Fruit fly (Drosophila melanogaster): ENCODE data around the gene CG46462.
A peak's percentile ranks its signal among the peaks of the same experiment; 100 is the strongest.

The CG46462 gene

DNA sequence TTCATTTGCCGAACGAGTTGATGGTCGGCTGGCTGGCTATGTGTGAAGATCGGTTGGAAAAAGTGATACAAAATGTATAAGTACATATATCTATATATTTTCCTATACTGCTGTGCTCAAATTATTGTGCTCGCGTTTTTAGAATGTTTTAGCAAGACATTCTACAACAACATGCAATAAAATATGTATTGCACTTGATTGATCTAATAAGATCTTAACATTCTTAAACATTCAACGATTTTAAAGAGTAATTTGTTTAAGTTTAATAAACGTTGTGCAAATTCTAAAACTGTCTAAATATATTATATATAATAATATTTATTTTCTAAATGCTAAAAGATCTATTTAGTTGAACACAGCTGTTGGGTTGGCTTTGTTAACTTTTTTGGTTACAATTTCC is 8.9 kb downstream of the CG46462 start:
- TF ChIP-seq Myc (optimal IDR thresholded peaks at IDR 0.05) (no peak), psq (GFP tag; optimal IDR thresholded peaks at IDR 0.05) (no peak), Mio (GFP tag; optimal IDR thresholded peaks at IDR 0.05) (no peak), jim (GFP tag; optimal IDR thresholded peaks at IDR 0.05) (no peak), foxo (GFP tag; optimal IDR thresholded peaks at IDR 0.05) (no peak), Sp1 (GFP tag; optimal IDR thresholded peaks at IDR 0.05) (no peak), Hr78 (GFP tag; optimal IDR thresholded peaks at IDR 0.05) (no peak), br (GFP tag; optimal IDR thresholded peaks at IDR 0.05) (no peak), lola (GFP tag; optimal IDR thresholded peaks at IDR 0.05) (no peak), CG32264 (GFP tag; optimal IDR thresholded peaks at IDR 0.05) (no peak), usp (GFP tag; optimal IDR thresholded peaks at IDR 0.05) (no peak), dsf (GFP tag; optimal IDR thresholded peaks at IDR 0.05; ENCODE audit: borderline replicate concordance) (no peak), woc (GFP tag; optimal IDR thresholded peaks at IDR 0.05) (no peak), Vsx2 (GFP tag; optimal IDR thresholded peaks at IDR 0.05; ENCODE audit: partially characterized antibody) (no peak), dmrt93B (GFP tag; optimal IDR thresholded peaks at IDR 0.05) (no peak), brk (GFP tag; optimal IDR thresholded peaks at IDR 0.05) (no peak)

dm6 chr3L:19941162-19941561 is 9.7 kb downstream of the CG46462 start:
- TF ChIP-seq usp (GFP tag; optimal IDR thresholded peaks at IDR 0.05) (no peak), HLH106 (tag; optimal IDR thresholded peaks at IDR 0.05) (no peak), brk (GFP tag; optimal IDR thresholded peaks at IDR 0.05) (no peak), CG9705 (GFP tag; optimal IDR thresholded peaks at IDR 0.05) (no peak), pan (optimal IDR thresholded peaks at IDR 0.05) (no peak), ey (GFP tag; optimal IDR thresholded peaks at IDR 0.05) (no peak), Abd-B (GFP tag; optimal IDR thresholded peaks at IDR 0.05) (no peak), sv (GFP tag; optimal IDR thresholded peaks at IDR 0.05) (no peak), Dif (GFP tag; optimal IDR thresholded peaks at IDR 0.05; ENCODE audit: partially characterized antibody) (no peak), sage (GFP tag; optimal IDR thresholded peaks at IDR 0.05) (no peak), rgr (GFP tag; optimal IDR thresholded peaks at IDR 0.05) (no peak), Mio (GFP tag; optimal IDR thresholded peaks at IDR 0.05) (no peak), jim (GFP tag; optimal IDR thresholded peaks at IDR 0.05) (no peak), CrebA (GFP tag; optimal IDR thresholded peaks at IDR 0.05; ENCODE audit: borderline replicate concordance) (no peak), Rel (GFP tag; optimal IDR thresholded peaks at IDR 0.05) (no peak), Rel (tag; optimal IDR thresholded peaks at IDR 0.05) (no peak), dl (GFP tag; optimal IDR thresholded peaks at IDR 0.05; ENCODE audit: insufficient read depth in 1 of 2, partially characterized antibody in 2 of 2) (no peak), br (GFP tag; optimal IDR thresholded peaks at IDR 0.05) (no peak)

DNA sequence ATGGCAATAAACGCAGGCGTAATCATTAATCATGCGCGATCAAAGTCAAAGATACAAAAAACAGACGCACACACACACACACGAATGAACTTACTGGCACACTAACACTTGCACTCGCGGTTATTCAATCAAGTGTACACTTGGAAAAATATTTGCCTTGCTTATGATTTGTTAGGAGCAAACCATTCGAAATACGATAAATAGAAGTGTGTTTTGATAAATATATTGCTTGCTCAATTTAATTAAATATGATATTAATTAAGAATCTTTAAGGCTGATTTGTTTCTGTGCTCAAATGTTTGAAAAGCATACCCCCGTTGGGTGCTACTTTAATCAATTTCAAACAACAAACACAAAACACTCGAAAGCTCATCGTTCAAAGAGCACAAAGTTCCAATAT is 14.0 kb downstream of the CG46462 start:
- TF ChIP-seq dsf (GFP tag; optimal IDR thresholded peaks at IDR 0.05; ENCODE audit: borderline replicate concordance) (no peak), Sp1 (GFP tag; optimal IDR thresholded peaks at IDR 0.05) (no peak), rgr (GFP tag; optimal IDR thresholded peaks at IDR 0.05) (peak; percentile 3)

dm6 chr3L:19951035-19951434 is 19.5 kb downstream of the CG46462 start, which contains the start of gene CG32219:
CG32219 (minus strand) TSS chr3L:19951135.
- TF ChIP-seq Dif (GFP tag; optimal IDR thresholded peaks at IDR 0.05; ENCODE audit: partially characterized antibody) = no peak

- TF ChIP-seq OdsH (GFP tag; optimal IDR thresholded peaks at IDR 0.05) (no peak), Abd-B (GFP tag; optimal IDR thresholded peaks at IDR 0.05) (no peak), fru (GFP tag; optimal IDR thresholded peaks at IDR 0.05) (no peak), brk (GFP tag; optimal IDR thresholded peaks at IDR 0.05) (no peak), CG32264 (GFP tag; optimal IDR thresholded peaks at IDR 0.05) (no peak), N (GFP tag; optimal IDR thresholded peaks at IDR 0.05) (no peak), psq (GFP tag; optimal IDR thresholded peaks at IDR 0.05) (no peak), jim (GFP tag; optimal IDR thresholded peaks at IDR 0.05) (no peak), pan (optimal IDR thresholded peaks at IDR 0.05) (no peak), Dfd (GFP tag; optimal IDR thresholded peaks at IDR 0.05) (no peak), CG9705 (GFP tag; optimal IDR thresholded peaks at IDR 0.05) (no peak)
Observed at dm6 chr3L:19951868-19952267, 20.4 kb downstream of the CG46462 start, which contains the start of gene CG34258. CG34258 (minus strand) TSS chr3L:19951968.
